Fruit fly (Drosophila melanogaster) whole organism, embryonic: ENCODE data around the gene Rpt5.

Experiments
- ATbp ChIP-seq: fragments of 200-800 bp; sonication (Bioruptor generic); optimal IDR thresholded peaks from 2 replicates; lab custom pipeline; 2017; ENCODE audit warnings: missing biosample characterization, mild to moderate bottlenecking, missing genetic modification characterization, missing genetic modification reagents
- BEAF-32 ChIP-seq: fragments of 200-800 bp; sonication (Bioruptor generic); optimal IDR thresholded peaks from 3 replicates; lab custom pipeline; 2017; ENCODE audit warnings: missing biosample characterization, missing genetic modification characterization, mild to moderate bottlenecking, moderate library complexity, missing genetic modification reagents
- CG10321 ChIP-seq: fragments of 200-800 bp; sonication (Bioruptor generic); IDR thresholded peaks from 2 replicates; pipeline ENCODE4 v1.3.6; 2022; ENCODE audit warnings: missing biosample characterization, missing genetic modification characterization
- CG11247 ChIP-seq: fragments of 200-800 bp; sonication (Bioruptor generic); IDR thresholded peaks from 2 replicates; pipeline ENCODE4 v1.3.6; 2022; ENCODE audit warnings: missing biosample characterization, missing genetic modification characterization
- CG11695 ChIP-seq: fragments of 200-800 bp; sonication (Bioruptor generic); IDR thresholded peaks from 3 replicates; pipeline ENCODE4 v1.3.6; 2022; ENCODE audit warnings: missing biosample characterization, missing genetic modification characterization
- CG12769 ChIP-seq: fragments of 200-800 bp; sonication (Bioruptor generic); optimal IDR thresholded peaks from 2 replicates; lab custom pipeline; 2019; ENCODE audit warnings: missing biosample characterization, mild to moderate bottlenecking, missing genetic modification characterization, moderate library complexity
- CG14050 ChIP-seq: fragments of 200-800 bp; sonication (Bioruptor generic); IDR thresholded peaks from 3 replicates; pipeline ENCODE4 v1.3.6; 2022; ENCODE audit warnings: missing biosample characterization, missing genetic modification characterization
- CG15269 ChIP-seq: fragments of 200-800 bp; sonication (Bioruptor generic); optimal IDR thresholded peaks from 2 replicates; lab custom pipeline; 2018; ENCODE audit warnings: missing biosample characterization, mild to moderate bottlenecking, missing genetic modification characterization, moderate library complexity
- CG15696 ChIP-seq: fragments of 200-800 bp; sonication (Bioruptor generic); optimal IDR thresholded peaks from 2 replicates; lab custom pipeline; 2019; ENCODE audit warnings: missing biosample characterization, mild to moderate bottlenecking, missing genetic modification characterization, moderate library complexity
- CG18262 ChIP-seq: fragments of 200-800 bp; optimal IDR thresholded peaks from 3 replicates; lab custom pipeline; 2019; ENCODE audit warnings: missing biosample characterization, mild to moderate bottlenecking, missing genetic modification characterization, moderate library complexity
- CG30431 ChIP-seq: fragments of 200-800 bp; sonication (Bioruptor generic); optimal IDR thresholded peaks from 2 replicates; lab custom pipeline; 2017; ENCODE audit warnings: missing biosample characterization, missing genetic modification characterization
- CG34224 ChIP-seq: fragments of 200-800 bp; sonication (Bioruptor generic); IDR thresholded peaks from 3 replicates; pipeline ENCODE4 v1.3.6; 2022; ENCODE audit warnings: missing biosample characterization, missing genetic modification characterization; ENCODE audit not compliant: partially characterized antibody
- CG4328 ChIP-seq: fragments of 200-800 bp; sonication (Bioruptor generic); optimal IDR thresholded peaks from 3 replicates; lab custom pipeline; 2017; ENCODE audit warnings: missing biosample characterization, missing genetic modification reagents, missing genetic modification characterization
- CG4360 ChIP-seq: fragments of 200-800 bp; sonication (Bioruptor generic); IDR thresholded peaks from 2 replicates; pipeline ENCODE4 v1.3.6; 2022; ENCODE audit warnings: missing biosample characterization, missing genetic modification characterization
- CG7839 ChIP-seq: fragments of 200-800 bp; sonication (Bioruptor generic); optimal IDR thresholded peaks from 3 replicates; lab custom pipeline; 2018; ENCODE audit warnings: missing biosample characterization, mild to moderate bottlenecking, missing genetic modification characterization, moderate library complexity
- CG9609 ChIP-seq: fragments of 200-800 bp; sonication (Bioruptor generic); optimal IDR thresholded peaks from 3 replicates; lab custom pipeline; 2016; ENCODE audit warnings: missing biosample characterization, missing genetic modification characterization
- CG9797 ChIP-seq: fragments of 200-800 bp; sonication (Bioruptor generic); optimal IDR thresholded peaks from 3 replicates; lab custom pipeline; 2018; ENCODE audit warnings: missing biosample characterization, mild to moderate bottlenecking, missing genetic modification characterization
- CHES-1-like ChIP-seq: fragments of 200-800 bp; sonication (Bioruptor generic); optimal IDR thresholded peaks from 2 replicates; lab custom pipeline; 2016; ENCODE audit warnings: missing biosample characterization, missing genetic modification characterization
- Deaf1 ChIP-seq: fragments of 200-800 bp; optimal IDR thresholded peaks from 3 replicates; lab custom pipeline; 2019; ENCODE audit warnings: missing biosample characterization, mild to moderate bottlenecking, missing genetic modification characterization, moderate library complexity
- Doc2 ChIP-seq: fragments of 200-800 bp; sonication (Bioruptor generic); IDR thresholded peaks from 2 replicates; pipeline ENCODE4 v1.3.6; 2022; ENCODE audit warnings: missing biosample characterization, missing genetic modification characterization
- Eip74EF ChIP-seq, 2 experiments: fragments of 200-800 bp in 1 of 2; fragments of >200 bp in 1 of 2; sonication (Bioruptor generic) in 1 of 2; optimal IDR thresholded peaks; 2 replicates each; lab custom pipeline; 2017 to 2019; ENCODE audit warnings: missing biosample characterization in 2 of 2, missing genetic modification characterization in 2 of 2, mild to moderate bottlenecking in 1 of 2, moderate library complexity in 1 of 2
- Ets65A ChIP-seq: fragments of 200-800 bp; sonication (Bioruptor generic); peaks from one replicate; lab custom pipeline; 2016; ENCODE audit warnings: missing biosample characterization, missing genetic modification characterization
- HLH3B ChIP-seq: fragments of 200-800 bp; sonication (Bioruptor generic); IDR thresholded peaks from 2 replicates; pipeline ENCODE4 v1.3.6; 2022; ENCODE audit warnings: missing biosample characterization, missing genetic modification characterization
- Mrtf ChIP-seq: fragments of 200-800 bp; sonication (Bioruptor generic); IDR thresholded peaks from 3 replicates; pipeline ENCODE4 v1.3.6; 2022; ENCODE audit warnings: missing biosample characterization, missing genetic modification characterization
- NK7.1 ChIP-seq: fragments of 200-800 bp; sonication (Bioruptor generic); optimal IDR thresholded peaks from 3 replicates; lab custom pipeline; 2016; ENCODE audit warnings: missing biosample characterization, missing genetic modification characterization
- Nf-YB ChIP-seq: fragments of 200-800 bp; sonication (Bioruptor generic); optimal IDR thresholded peaks from 3 replicates; lab custom pipeline; 2019; ENCODE audit warnings: missing biosample characterization, mild to moderate bottlenecking, missing genetic modification characterization, moderate library complexity
- Nf-YC ChIP-seq: fragments of 200-800 bp; optimal IDR thresholded peaks from 3 replicates; lab custom pipeline; 2019; ENCODE audit warnings: missing biosample characterization, mild to moderate bottlenecking, missing genetic modification characterization, moderate library complexity
- PHDP ChIP-seq: fragments of 200-800 bp; sonication (Bioruptor generic); optimal IDR thresholded peaks from 3 replicates; lab custom pipeline; 2018; ENCODE audit warnings: missing biosample characterization, mild to moderate bottlenecking, missing genetic modification characterization, moderate library complexity
- Ravus ChIP-seq: fragments of 200-800 bp; sonication (Bioruptor generic); IDR thresholded peaks from 2 replicates; pipeline ENCODE4 v1.3.6; 2022; ENCODE audit warnings: missing biosample characterization, missing genetic modification characterization
- abd-A ChIP-seq: fragments of 200-800 bp; sonication (Bioruptor generic); optimal IDR thresholded peaks from 3 replicates; lab custom pipeline; 2019; ENCODE audit warnings: missing biosample characterization, mild to moderate bottlenecking, missing genetic modification characterization, moderate library complexity
- ara ChIP-seq: fragments of 200-800 bp; sonication (Bioruptor generic); IDR thresholded peaks from 2 replicates; pipeline ENCODE4 v1.3.6; 2022; ENCODE audit warnings: missing biosample characterization, missing genetic modification characterization
- az2 ChIP-seq: fragments of 200-800 bp; sonication (Bioruptor generic); optimal IDR thresholded peaks from 3 replicates; lab custom pipeline; 2016; ENCODE audit warnings: missing biosample characterization, missing genetic modification characterization
- chinmo ChIP-seq: fragments of 200-800 bp; sonication (Bioruptor generic); IDR thresholded peaks from 4 replicates; pipeline ENCODE4 v1.3.6; 2022; ENCODE audit warnings: missing biosample characterization, missing genetic modification characterization; ENCODE audit not compliant: partially characterized antibody
- eve ChIP-seq, 2 experiments: fragments of >200 bp; optimal IDR thresholded peaks; 2 replicates each; lab custom pipeline; 2017; ENCODE audit warnings: missing biosample characterization in 2 of 2, missing genetic modification characterization in 2 of 2
- hb ChIP-seq: fragments of 200-800 bp; sonication (Bioruptor generic); IDR thresholded peaks from 3 replicates; pipeline ENCODE4 v1.3.6; 2022; ENCODE audit warnings: missing biosample characterization, missing genetic modification characterization; ENCODE audit not compliant: partially characterized antibody
- kni ChIP-seq: fragments of 200-800 bp; sonication (Bioruptor generic); optimal IDR thresholded peaks from 3 replicates; lab custom pipeline; 2017; ENCODE audit warnings: mild to moderate bottlenecking, missing biosample characterization, missing genetic modification reagents, missing genetic modification characterization
- lab ChIP-seq: fragments of 200-800 bp; sonication (Bioruptor generic); optimal IDR thresholded peaks from 3 replicates; lab custom pipeline; 2017; ENCODE audit warnings: missing biosample characterization, missing genetic modification characterization, mild to moderate bottlenecking, moderate library complexity, missing genetic modification reagents
- lola ChIP-seq, 3 experiments: fragments of >200 bp in 2 of 3; fragments of 200-800 bp in 1 of 3; sonication (Bioruptor generic) in 1 of 3; optimal IDR thresholded peaks; 2 replicates each; lab custom pipeline; 2017 to 2019; ENCODE audit warnings: missing biosample characterization in 3 of 3, missing genetic modification characterization in 3 of 3, mild to moderate bottlenecking in 1 of 3, moderate library complexity in 1 of 3
- org-1 ChIP-seq: fragments of 200-800 bp; sonication (Bioruptor generic); optimal IDR thresholded peaks from 2 replicates; lab custom pipeline; 2017; ENCODE audit warnings: missing biosample characterization, missing genetic modification characterization
- rib ChIP-seq: fragments of 200-800 bp; sonication (Bioruptor generic); IDR thresholded peaks from 2 replicates; pipeline ENCODE4 v1.3.6; 2022; ENCODE audit warnings: missing biosample characterization, missing genetic modification characterization
- sd ChIP-seq: fragments of 200-800 bp; sonication (Bioruptor generic); optimal IDR thresholded peaks from 3 replicates; lab custom pipeline; 2018; ENCODE audit warnings: missing biosample characterization, mild to moderate bottlenecking, missing genetic modification characterization, moderate library complexity
- sob ChIP-seq: fragments of 200-800 bp; sonication (Bioruptor generic); IDR thresholded peaks from 2 replicates; pipeline ENCODE4 v1.3.6; 2022; ENCODE audit warnings: missing biosample characterization, missing genetic modification characterization
- sqz ChIP-seq: fragments of 200-800 bp; sonication (Bioruptor generic); optimal IDR thresholded peaks from 3 replicates; lab custom pipeline; 2018; ENCODE audit warnings: missing biosample characterization, mild to moderate bottlenecking, missing genetic modification characterization
- sr ChIP-seq: fragments of 200-800 bp; sonication (Bioruptor generic); IDR thresholded peaks from 3 replicates; pipeline ENCODE4 v1.3.6; 2022; ENCODE audit warnings: missing biosample characterization, missing genetic modification characterization
- stc ChIP-seq: fragments of 200-800 bp; sonication (Bioruptor generic); IDR thresholded peaks from 2 replicates; pipeline ENCODE4 v1.3.6; 2022; ENCODE audit warnings: missing biosample characterization, missing genetic modification characterization
- tgo ChIP-seq: fragments of 200-800 bp; sonication (Bioruptor generic); IDR thresholded peaks from 3 replicates; pipeline ENCODE4 v1.3.6; 2022; ENCODE audit warnings: missing biosample characterization, missing genetic modification characterization
- tin ChIP-seq: fragments of 200-800 bp; sonication (Bioruptor generic); optimal IDR thresholded peaks from 3 replicates; lab custom pipeline; 2016; ENCODE audit warnings: missing biosample characterization, missing genetic modification characterization
- tio ChIP-seq: fragments of 200-800 bp; sonication (Bioruptor generic); optimal IDR thresholded peaks from 2 replicates; lab custom pipeline; 2017; ENCODE audit warnings: missing biosample characterization, missing genetic modification characterization, inconsistent platforms
- trh ChIP-seq: fragments of 200-800 bp; sonication (Bioruptor generic); optimal IDR thresholded peaks from 2 replicates; lab custom pipeline; 2016; ENCODE audit warnings: missing biosample characterization, missing genetic modification characterization
- z ChIP-seq: fragments of 200-800 bp; sonication (Bioruptor generic); IDR thresholded peaks from 3 replicates; pipeline ENCODE4 v1.3.6; 2022; ENCODE audit warnings: missing biosample characterization, missing genetic modification characterization

The Rpt5 gene

dm6 chr3R:23718297-23718941 is 34.3 kb upstream of the Rpt5 start, which contains the start of gene nau:
Gene nau, minus strand, starts transcription at chr3R:23718357.
- no peak for TF ChIP-seq Deaf1 (tag; lab: Kevin White, UChicago)
- no peak for TF ChIP-seq HLH3B (GFP tag; lab: Robert Waterston, UW)
- no peak for TF ChIP-seq lab (GFP tag; lab: Kevin White, UChicago)
- TF ChIP-seq chinmo, result 0 out of 4 replicates have a peak, but pooled peaks have one; percentile 15
- TF ChIP-seq CG15696, result no peak
- TF ChIP-seq CG9797 (GFP tag; lab: Kevin White, UChicago), result no peak
- TF ChIP-seq NK7.1, result no peak
- TF ChIP-seq CG11247 (GFP tag; lab: Robert Waterston, UW), result no peak
- no peak for TF ChIP-seq tin
- TF ChIP-seq CG11695 (GFP tag; lab: Robert Waterston, UW), result no peak
- peak; percentile 80 for TF ChIP-seq Nf-YB
- peak; percentile 50 for TF ChIP-seq CG4328 (GFP tag; lab: Kevin White, UChicago)
- peak; percentile 65 for TF ChIP-seq sd (tag; lab: Kevin White, UChicago)
- TF ChIP-seq Mrtf (GFP tag; lab: Robert Waterston, UW), result no peak
- peak; percentile 1 for TF ChIP-seq abd-A
- peak; percentile 92 for TF ChIP-seq z
- TF ChIP-seq sqz (GFP tag; lab: Kevin White, UChicago), result no peak
- peak; percentile 59 for TF ChIP-seq Nf-YC
- TF ChIP-seq tgo (GFP tag; lab: Robert Waterston, UW), result no peak
- peak; percentile 92 for TF ChIP-seq Ets65A (GFP tag; lab: Kevin White, UChicago)

dm6 chr3R:23721525-23721924 is 31.2 kb upstream of the Rpt5 start, which contains the start of gene CG10232:
Gene CG10232, minus strand, starts transcription at chr3R:23721625.
- TF ChIP-seq stc, result no peak
- TF ChIP-seq eve (GFP tag; optimal IDR thresholded peaks at IDR 0.05; lab: Kevin White, UChicago), result no peak
- no peak for TF ChIP-seq hb (GFP tag; lab: Robert Waterston, UW)
- no peak for TF ChIP-seq Doc2 (GFP tag; lab: Robert Waterston, UW)
- no peak for TF ChIP-seq CG4360 (GFP tag; lab: Robert Waterston, UW)
- no peak for TF ChIP-seq CG9609
- no peak for TF ChIP-seq sob
- TF ChIP-seq CG14050 (GFP tag; lab: Robert Waterston, UW), result no peak
- TF ChIP-seq Eip74EF (GFP tag; optimal IDR thresholded peaks at IDR 0.05; lab: Kevin White, UChicago), result no peak
- no peak for TF ChIP-seq CHES-1-like (GFP tag; lab: Kevin White, UChicago)
- TF ChIP-seq az2 (GFP tag; lab: Kevin White, UChicago), result no peak
- no peak for TF ChIP-seq CG30431 (GFP tag; lab: Kevin White, UChicago)
- TF ChIP-seq ATbp (GFP tag; lab: Kevin White, UChicago), result no peak
- TF ChIP-seq ara (GFP tag; lab: Robert Waterston, UW), result no peak

- TF ChIP-seq BEAF-32 (GFP tag; lab: Kevin White, UChicago), result peak; percentile 2
- peak; percentile 64 for TF ChIP-seq PHDP (tag; lab: Kevin White, UChicago)
- no peak for TF ChIP-seq CG10321
- no peak for TF ChIP-seq org-1 (GFP tag; lab: Kevin White, UChicago)
- TF ChIP-seq rib, result no peak
- no peak for TF ChIP-seq kni (GFP tag; lab: Kevin White, UChicago)
- TF ChIP-seq trh (GFP tag; lab: Kevin White, UChicago), result no peak
- no peak for TF ChIP-seq CG34224
- no peak for TF ChIP-seq lola (GFP tag; optimal IDR thresholded peaks at IDR 0.05; lab: Kevin White, UChicago)
- no peak for TF ChIP-seq tio
- TF ChIP-seq CG18262 (tag; lab: Kevin White, UChicago), result peak; percentile 26
- TF ChIP-seq Ravus (GFP tag; lab: Robert Waterston, UW), result no peak
- no peak for TF ChIP-seq sr (GFP tag; lab: Robert Waterston, UW)
- TF ChIP-seq CG15269, result peak; percentile 43
- peak; percentile 24 for TF ChIP-seq CG12769
- peak; percentile 35 for TF ChIP-seq CG7839 (tag; lab: Kevin White, UChicago)
Measured at dm6 chr3R:23721936-23722335, 30.7 kb upstream of the Rpt5 start.
